Fruit fly (Drosophila melanogaster) whole organism, embryonic: ENCODE data around the gene amrt.
A peak's percentile ranks its signal among the peaks of the same experiment; 100 is the strongest.

Experiments
- ATbp ChIP-seq: fragments of 200-800 bp; sonication (Bioruptor generic); optimal IDR thresholded peaks from 2 replicates; lab custom pipeline; 2017; ENCODE audit warnings: missing biosample characterization, mild to moderate bottlenecking, missing genetic modification characterization, missing genetic modification reagents
- CG10209 ChIP-seq: fragments of 200-800 bp; sonication (Bioruptor generic); optimal IDR thresholded peaks from 3 replicates; lab custom pipeline; 2017; ENCODE audit warnings: missing biosample characterization, mild to moderate bottlenecking, missing genetic modification characterization, missing genetic modification reagents
- CG10431 ChIP-seq: fragments of 200-800 bp; sonication (Bioruptor generic); optimal IDR thresholded peaks from 3 replicates; lab custom pipeline; 2018; ENCODE audit warnings: missing biosample characterization, mild to moderate bottlenecking, missing genetic modification characterization
- CG10959 ChIP-seq: fragments of 200-800 bp; sonication (Bioruptor generic); IDR thresholded peaks from 2 replicates; pipeline ENCODE4 v1.3.6; 2022; ENCODE audit warnings: missing biosample characterization, missing genetic modification characterization
- CG12219 ChIP-seq: fragments of 200-800 bp; sonication (Bioruptor generic); optimal IDR thresholded peaks from 3 replicates; lab custom pipeline; 2018; ENCODE audit warnings: missing biosample characterization, mild to moderate bottlenecking, missing genetic modification characterization
- CG12391 ChIP-seq: fragments of 200-800 bp; sonication (Bioruptor generic); optimal IDR thresholded peaks from 3 replicates; lab custom pipeline; 2018; ENCODE audit warnings: missing biosample characterization, mild to moderate bottlenecking, missing genetic modification characterization, moderate library complexity
- CG1529 ChIP-seq: fragments of 200-800 bp; sonication (Bioruptor generic); optimal IDR thresholded peaks from 3 replicates; lab custom pipeline; 2018; ENCODE audit warnings: missing biosample characterization, missing genetic modification characterization
- CG18764 ChIP-seq: fragments of 200-800 bp; sonication (Bioruptor generic); optimal IDR thresholded peaks from 3 replicates; lab custom pipeline; 2016; ENCODE audit warnings: missing biosample characterization, missing genetic modification characterization
- CG2120 ChIP-seq: fragments of 200-800 bp; sonication (Bioruptor generic); optimal IDR thresholded peaks from 3 replicates; lab custom pipeline; 2016; ENCODE audit warnings: missing biosample characterization, missing genetic modification characterization
- CG30020 ChIP-seq: fragments of 200-800 bp; optimal IDR thresholded peaks from 2 replicates; lab custom pipeline; 2019; ENCODE audit warnings: missing biosample characterization, mild to moderate bottlenecking, missing genetic modification characterization, moderate library complexity
- CG30403 ChIP-seq: fragments of 200-800 bp; sonication (Bioruptor generic); optimal IDR thresholded peaks from 3 replicates; lab custom pipeline; 2016; ENCODE audit warnings: missing biosample characterization, missing genetic modification characterization
- CG3065 ChIP-seq: fragments of 200-800 bp; sonication (Bioruptor generic); optimal IDR thresholded peaks from 2 replicates; lab custom pipeline; 2016; ENCODE audit warnings: missing biosample characterization, missing genetic modification characterization
- CG31441 ChIP-seq: fragments of 200-800 bp; sonication (Bioruptor generic); IDR thresholded peaks from 2 replicates; pipeline ENCODE4 v1.3.6; 2022; ENCODE audit warnings: missing biosample characterization, missing genetic modification characterization
- CG32767 ChIP-seq: fragments of 200-800 bp; sonication (Bioruptor generic); IDR thresholded peaks from 2 replicates; pipeline ENCODE4 v1.3.6; 2022; ENCODE audit warnings: missing biosample characterization, missing genetic modification characterization
- CG32772 ChIP-seq: fragments of 200-800 bp; sonication (Bioruptor generic); IDR thresholded peaks from 2 replicates; pipeline ENCODE4 v1.3.6; 2022; ENCODE audit warnings: missing biosample characterization, missing genetic modification characterization
- CG3281 ChIP-seq: fragments of 200-800 bp; sonication (Bioruptor generic); optimal IDR thresholded peaks from 3 replicates; lab custom pipeline; 2017; ENCODE audit warnings: missing biosample characterization, mild to moderate bottlenecking, missing genetic modification characterization
- CG33557 ChIP-seq: fragments of 200-800 bp; sonication (Bioruptor generic); optimal IDR thresholded peaks from 2 replicates; lab custom pipeline; 2019; ENCODE audit warnings: missing biosample characterization, mild to moderate bottlenecking, missing genetic modification characterization, moderate library complexity
- CG34376 ChIP-seq: fragments of 200-800 bp; sonication (Bioruptor generic); optimal IDR thresholded peaks from 2 replicates; lab custom pipeline; 2018; ENCODE audit warnings: missing biosample characterization, mild to moderate bottlenecking, missing genetic modification characterization
- CG3995 ChIP-seq: fragments of 200-800 bp; sonication (Bioruptor generic); optimal IDR thresholded peaks from 3 replicates; lab custom pipeline; 2016; ENCODE audit warnings: missing biosample characterization, missing genetic modification characterization
- CG5180 ChIP-seq: fragments of 200-800 bp; sonication (Bioruptor generic); optimal IDR thresholded peaks from 3 replicates; lab custom pipeline; 2017; ENCODE audit warnings: missing biosample characterization, missing genetic modification characterization, mild to moderate bottlenecking, moderate library complexity, missing genetic modification reagents
- CG6175 ChIP-seq: fragments of 200-800 bp; sonication (Bioruptor generic); IDR thresholded peaks from 3 replicates; pipeline ENCODE4 v1.3.6; 2022; ENCODE audit warnings: missing biosample characterization, missing genetic modification characterization
- CG7839 ChIP-seq: fragments of 200-800 bp; sonication (Bioruptor generic); optimal IDR thresholded peaks from 3 replicates; lab custom pipeline; 2018; ENCODE audit warnings: missing biosample characterization, mild to moderate bottlenecking, missing genetic modification characterization, moderate library complexity
- CG7987 ChIP-seq: fragments of 200-800 bp; sonication (Bioruptor generic); optimal IDR thresholded peaks from 2 replicates; lab custom pipeline; 2018; ENCODE audit warnings: missing biosample characterization, mild to moderate bottlenecking, missing genetic modification characterization, moderate library complexity
- ERR ChIP-seq: fragments of 200-800 bp; sonication (Bioruptor generic); optimal IDR thresholded peaks from 2 replicates; lab custom pipeline; 2016; ENCODE audit warnings: missing biosample characterization, missing genetic modification characterization
- Ets97D ChIP-seq: fragments of 200-800 bp; sonication (Bioruptor generic); optimal IDR thresholded peaks from 3 replicates; lab custom pipeline; 2016; ENCODE audit warnings: missing biosample characterization, missing genetic modification characterization
- Hand ChIP-seq: fragments of 200-800 bp; sonication (Bioruptor generic); optimal IDR thresholded peaks from 2 replicates; lab custom pipeline; 2017; ENCODE audit warnings: mild to moderate bottlenecking, missing biosample characterization, missing genetic modification reagents, missing genetic modification characterization
- Meics ChIP-seq: fragments of 200-800 bp; sonication (Bioruptor generic); optimal IDR thresholded peaks from 2 replicates; lab custom pipeline; 2017; ENCODE audit warnings: missing biosample characterization, mild to moderate bottlenecking, missing genetic modification characterization
- Optix ChIP-seq: fragments of 200-800 bp; sonication (Bioruptor generic); IDR thresholded peaks from 3 replicates; pipeline ENCODE4 v1.3.6; 2022; ENCODE audit warnings: missing biosample characterization, missing genetic modification characterization
- YL-1 ChIP-seq: fragments of 200-800 bp; sonication (Bioruptor generic); optimal IDR thresholded peaks from 3 replicates; lab custom pipeline; 2017; ENCODE audit warnings: missing biosample characterization, mild to moderate bottlenecking, missing genetic modification characterization
- ara ChIP-seq: fragments of 200-800 bp; sonication (Bioruptor generic); IDR thresholded peaks from 2 replicates; pipeline ENCODE4 v1.3.6; 2022; ENCODE audit warnings: missing biosample characterization, missing genetic modification characterization
- bowl ChIP-seq: fragments of 200-800 bp; sonication (Bioruptor generic); IDR thresholded peaks from 2 replicates; pipeline ENCODE4 v1.3.6; 2022; ENCODE audit warnings: missing biosample characterization, missing genetic modification characterization
- cato ChIP-seq: fragments of 200-800 bp; sonication (Bioruptor generic); optimal IDR thresholded peaks from 2 replicates; lab custom pipeline; 2016; ENCODE audit warnings: missing biosample characterization, missing genetic modification characterization, borderline replicate concordance
- cg ChIP-seq: fragments of 200-800 bp; sonication (Bioruptor generic); optimal IDR thresholded peaks from 3 replicates; lab custom pipeline; 2019; ENCODE audit warnings: missing biosample characterization, mild to moderate bottlenecking, missing genetic modification characterization, moderate library complexity
- crc ChIP-seq: fragments of 200-800 bp; sonication (Bioruptor generic); optimal IDR thresholded peaks from 2 replicates; lab custom pipeline; 2016; ENCODE audit warnings: missing biosample characterization, missing genetic modification characterization
- ftz-f1 ChIP-seq: fragments of 200-800 bp; sonication (Bioruptor generic); optimal IDR thresholded peaks from 2 replicates; lab custom pipeline; 2016; ENCODE audit warnings: missing biosample characterization, missing genetic modification characterization
- grau ChIP-seq: fragments of 200-800 bp; optimal IDR thresholded peaks from 3 replicates; lab custom pipeline; 2019; ENCODE audit warnings: missing biosample characterization, mild to moderate bottlenecking, missing genetic modification characterization, moderate library complexity
- jigr1 ChIP-seq: fragments of 200-800 bp; sonication (Bioruptor generic); IDR thresholded peaks from 3 replicates; pipeline ENCODE4 v1.3.6; 2022; ENCODE audit warnings: missing biosample characterization, missing genetic modification characterization
- lbe ChIP-seq: fragments of 200-800 bp; sonication (Bioruptor generic); optimal IDR thresholded peaks from 2 replicates; lab custom pipeline; 2016; ENCODE audit warnings: missing biosample characterization, mild to moderate bottlenecking, missing genetic modification characterization
- peb ChIP-seq: fragments of 200-800 bp; sonication (Bioruptor generic); IDR thresholded peaks from 2 replicates; pipeline ENCODE4 v1.3.6; 2022; ENCODE audit warnings: missing biosample characterization, missing genetic modification characterization
- phol ChIP-seq: fragments of 200-800 bp; sonication (Bioruptor generic); optimal IDR thresholded peaks from 3 replicates; lab custom pipeline; 2018; ENCODE audit warnings: missing biosample characterization, mild to moderate bottlenecking, missing genetic modification characterization, moderate library complexity
- prd ChIP-seq, 3 experiments: fragments of >200 bp in 2 of 3; fragments of 200-800 bp in 1 of 3; sonication (Bioruptor generic) in 1 of 3; optimal IDR thresholded peaks in 2 of 3; IDR thresholded peaks in 1 of 3; 2 replicates in 2 of 3; 3 replicates in 1 of 3; pipeline versions ENCODE4 v1.3.6 to Lab custom; 2017 to 2022; ENCODE audit warnings: missing biosample characterization in 1 of 3, missing genetic modification characterization in 1 of 3
- psq ChIP-seq: fragments of 200-800 bp; sonication (Bioruptor generic); optimal IDR thresholded peaks from 2 replicates; lab custom pipeline; 2017; ENCODE audit warnings: missing biosample characterization, missing genetic modification characterization
- rib ChIP-seq: fragments of 200-800 bp; sonication (Bioruptor generic); IDR thresholded peaks from 2 replicates; pipeline ENCODE4 v1.3.6; 2022; ENCODE audit warnings: missing biosample characterization, missing genetic modification characterization
- row ChIP-seq: fragments of 200-800 bp; sonication (Bioruptor generic); IDR thresholded peaks from 3 replicates; pipeline ENCODE4 v1.3.6; 2022; ENCODE audit warnings: missing biosample characterization, missing genetic modification characterization
- salm ChIP-seq: fragments of 200-800 bp; sonication (Bioruptor generic); optimal IDR thresholded peaks from 2 replicates; lab custom pipeline; 2018; ENCODE audit warnings: missing biosample characterization, mild to moderate bottlenecking, missing genetic modification characterization
- scrt ChIP-seq: fragments of 200-800 bp; sonication (Bioruptor generic); optimal IDR thresholded peaks from 2 replicates; lab custom pipeline; 2018; ENCODE audit warnings: missing biosample characterization, mild to moderate bottlenecking, missing genetic modification characterization, moderate library complexity
- sd ChIP-seq: fragments of 200-800 bp; sonication (Bioruptor generic); optimal IDR thresholded peaks from 3 replicates; lab custom pipeline; 2018; ENCODE audit warnings: missing biosample characterization, mild to moderate bottlenecking, missing genetic modification characterization, moderate library complexity
- seq ChIP-seq: fragments of 200-800 bp; sonication (Bioruptor generic); IDR thresholded peaks from 2 replicates; pipeline ENCODE4 v1.3.6; 2022; ENCODE audit warnings: missing biosample characterization, missing genetic modification characterization
- sima ChIP-seq: fragments of 200-800 bp; sonication (Bioruptor generic); optimal IDR thresholded peaks from 2 replicates; lab custom pipeline; 2016; ENCODE audit warnings: missing biosample characterization, missing genetic modification characterization
- sob ChIP-seq: fragments of 200-800 bp; sonication (Bioruptor generic); IDR thresholded peaks from 2 replicates; pipeline ENCODE4 v1.3.6; 2022; ENCODE audit warnings: missing biosample characterization, missing genetic modification characterization
- unpg ChIP-seq: fragments of 200-800 bp; sonication (Bioruptor generic); optimal IDR thresholded peaks from 3 replicates; lab custom pipeline; 2018; ENCODE audit warnings: missing biosample characterization, mild to moderate bottlenecking, missing genetic modification characterization, moderate library complexity

The amrt gene

DNA sequence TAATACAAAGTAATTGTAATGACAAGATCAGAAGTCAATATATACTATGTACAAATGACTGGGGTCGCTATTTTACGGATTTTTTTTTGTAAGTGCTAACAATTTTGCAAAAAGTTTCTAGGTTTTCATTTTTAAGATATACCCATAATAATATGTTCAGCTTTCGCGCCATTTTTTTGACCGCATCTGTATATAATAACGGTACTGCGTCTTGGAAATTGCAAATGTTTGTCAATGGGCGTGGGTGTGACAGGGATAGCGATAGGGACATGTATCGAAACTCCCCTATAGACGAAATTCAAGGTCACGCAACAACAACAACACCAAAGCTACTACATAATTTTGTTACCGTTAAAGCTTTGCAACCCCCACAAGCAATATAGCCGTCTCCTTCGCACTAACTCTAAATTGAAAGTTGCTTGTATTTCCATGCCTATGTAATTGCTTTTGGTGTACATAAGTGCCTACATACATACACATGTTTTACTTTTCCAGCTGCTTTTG is 29.7 kb upstream of the amrt start (continued):
- TF ChIP-seq CG33557 = no peak
- no peak for TF ChIP-seq ATbp
- TF ChIP-seq crc = no peak
- TF ChIP-seq sima (GFP tag; lab: Kevin White, UChicago) = no peak
- TF ChIP-seq CG3281 (GFP tag; lab: Kevin White, UChicago) = no peak
- TF ChIP-seq bowl = no peak
- no peak for TF ChIP-seq prd (optimal IDR thresholded peaks at IDR 0.05; lab: Kevin White, UChicago)
- TF ChIP-seq prd (GFP tag; IDR thresholded peaks at IDR 0.05; lab: Robert Waterston, UW) = no peak
- peak; percentile 4 for TF ChIP-seq scrt
- TF ChIP-seq CG32772 (GFP tag; lab: Robert Waterston, UW) = no peak
- TF ChIP-seq CG7987 (GFP tag; lab: Kevin White, UChicago) = no peak
- TF ChIP-seq CG30020 (tag; lab: Kevin White, UChicago) = no peak
- no peak for TF ChIP-seq CG3065 (GFP tag; lab: Kevin White, UChicago)
- peak; percentile 38 for TF ChIP-seq Meics (GFP tag; lab: Kevin White, UChicago)
- TF ChIP-seq phol (tag; lab: Kevin White, UChicago) = no peak
- TF ChIP-seq CG34376 (GFP tag; lab: Kevin White, UChicago) = no peak
- TF ChIP-seq psq (GFP tag; lab: Kevin White, UChicago) = no peak
- TF ChIP-seq CG10431 (GFP tag; lab: Kevin White, UChicago) = no peak
- peak; percentile 4 for TF ChIP-seq CG7839
- TF ChIP-seq CG2120 (GFP tag; lab: Kevin White, UChicago) = peak; percentile 47
- peak; percentile 10 for TF ChIP-seq CG12391 (tag; lab: Kevin White, UChicago)
- 0 out of 3 replicates have a peak, but pooled peaks have one; percentile 18 for TF ChIP-seq row (GFP tag; lab: Robert Waterston, UW)
- TF ChIP-seq cg = no peak
- no peak for TF ChIP-seq unpg (GFP tag; lab: Kevin White, UChicago)
- TF ChIP-seq ERR (GFP tag; lab: Kevin White, UChicago) = peak; percentile 74
- no peak for TF ChIP-seq lbe
- TF ChIP-seq sd (tag; lab: Kevin White, UChicago) = no peak
- TF ChIP-seq Ets97D (GFP tag; lab: Kevin White, UChicago) = no peak
- no peak for TF ChIP-seq cato (GFP tag; lab: Kevin White, UChicago)
- no peak for TF ChIP-seq salm (tag; lab: Kevin White, UChicago)
- no peak for TF ChIP-seq grau (tag; lab: Kevin White, UChicago)
- TF ChIP-seq CG12219 (GFP tag; lab: Kevin White, UChicago) = no peak
- no peak for TF ChIP-seq ara (GFP tag; lab: Robert Waterston, UW)
- no peak for TF ChIP-seq CG10209
- no peak for TF ChIP-seq CG6175 (GFP tag; lab: Robert Waterston, UW)
- TF ChIP-seq rib (GFP tag; lab: Robert Waterston, UW) = no peak
- no peak for TF ChIP-seq CG32767 (GFP tag; lab: Robert Waterston, UW)
- TF ChIP-seq CG30403 (GFP tag; lab: Kevin White, UChicago) = no peak
- no peak for TF ChIP-seq CG31441
- no peak for TF ChIP-seq peb (GFP tag; lab: Robert Waterston, UW)
- no peak for TF ChIP-seq CG3995 (GFP tag; lab: Kevin White, UChicago)
- TF ChIP-seq CG5180 (GFP tag; lab: Kevin White, UChicago) = no peak
- no peak for TF ChIP-seq CG18764 (GFP tag; lab: Kevin White, UChicago)
- no peak for TF ChIP-seq YL-1
- TF ChIP-seq seq (GFP tag; lab: Robert Waterston, UW) = peak; percentile 58
- no peak for TF ChIP-seq jigr1 (GFP tag; lab: Robert Waterston, UW)
- peak; percentile 50 for TF ChIP-seq ftz-f1 (GFP tag; lab: Kevin White, UChicago)
- TF ChIP-seq Optix = no peak
- no peak for TF ChIP-seq CG10959 (GFP tag; lab: Robert Waterston, UW)
- no peak for TF ChIP-seq Hand (GFP tag; lab: Kevin White, UChicago)
- no peak for TF ChIP-seq CG1529 (GFP tag; lab: Kevin White, UChicago)
- no peak for TF ChIP-seq sob (GFP tag; lab: Robert Waterston, UW)
